Worm (Caenorhabditis elegans) whole organism, L3 larva: ENCODE results near the gene Y110A2AL.3.

ENCODE experiments used
- R02D3.7 ChIP-seq: fragments of 150-350 bp; optimal IDR thresholded peaks from 2 replicates; lab custom pipeline; 2014; ENCODE audit warnings: missing biosample characterization, missing genetic modification characterization
- ZK546.5 ChIP-seq: sonication (generic microtip); optimal IDR thresholded peaks from 2 replicates; lab custom pipeline; 2017; ENCODE audit warnings: missing biosample characterization, missing genetic modification characterization
- ama-1 ChIP-seq: fragments of 150-350 bp; optimal IDR thresholded peaks from 2 replicates; lab custom pipeline; 2018
- ceh-82 ChIP-seq: fragments of 150-350 bp; optimal IDR thresholded peaks from 2 replicates; lab custom pipeline; 2014; ENCODE audit warnings: missing biosample characterization, missing genetic modification characterization
- daf-12 ChIP-seq: fragments of 150-350 bp; optimal IDR thresholded peaks from 2 replicates; lab custom pipeline; 2014; ENCODE audit warnings: missing biosample characterization, missing genetic modification reagents, missing genetic modification characterization
- elt-2 ChIP-seq: sonication (generic microtip); optimal IDR thresholded peaks from 2 replicates; lab custom pipeline; 2016; ENCODE audit warnings: missing genetic modification reagents, mild to moderate bottlenecking, missing genetic modification characterization, missing compliant biosample characterization
- lin-15B ChIP-seq: fragments of 150-350 bp; optimal IDR thresholded peaks from 2 replicates; lab custom pipeline; 2014; ENCODE audit warnings: missing biosample characterization, missing genetic modification characterization
- nfya-1 ChIP-seq: sonication (generic microtip); optimal IDR thresholded peaks from 2 replicates; lab custom pipeline; 2017; ENCODE audit warnings: missing genetic modification characterization, mild to moderate bottlenecking, missing compliant biosample characterization, antibody characterized with exemption, moderate library complexity; ENCODE audit not compliant: insufficient read depth
- nhr-77 ChIP-seq: fragments of 150-350 bp; optimal IDR thresholded peaks from 2 replicates; lab custom pipeline; 2014; ENCODE audit warnings: missing biosample characterization, missing genetic modification characterization
- pqm-1 ChIP-seq: fragments of 150-350 bp; optimal IDR thresholded peaks from 2 replicates; lab custom pipeline; 2017; ENCODE audit warnings: missing biosample characterization, missing genetic modification characterization, inconsistent platforms
- snpc-4 ChIP-seq: fragments of 150-350 bp; optimal IDR thresholded peaks from 2 replicates; lab custom pipeline; 2014; ENCODE audit warnings: missing biosample characterization, missing genetic modification characterization
- zag-1 ChIP-seq: fragments of 150-350 bp; optimal IDR thresholded peaks from 2 replicates; lab custom pipeline; 2014; ENCODE audit warnings: missing biosample characterization, missing genetic modification characterization

DNA sequence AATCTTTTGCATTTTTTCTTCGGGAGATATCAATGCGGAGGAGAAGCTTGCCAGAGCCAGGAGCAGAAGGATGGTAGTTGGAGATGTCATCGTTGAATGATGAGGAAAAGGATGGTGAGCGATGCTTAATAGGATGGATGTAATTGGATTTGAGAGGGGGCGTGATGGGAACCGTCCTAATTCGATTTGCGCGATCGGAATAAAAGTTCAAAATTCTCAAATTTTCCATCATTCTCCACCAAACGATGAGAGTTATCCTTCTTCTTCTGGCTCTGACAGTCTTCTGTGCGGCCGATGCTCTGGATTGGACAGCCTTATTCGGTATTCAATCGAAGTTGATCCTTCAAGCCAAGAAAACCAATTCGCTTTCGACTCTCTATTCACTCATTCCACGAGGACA is 42.7 kb upstream of the Y110A2AL.3 start, which contains the start of the genes K12H6.4 and K12H6.9:
- TF ChIP-seq snpc-4 (no peak), ZK546.5 (tag; lab: Kevin White, UChicago) (no peak), lin-15B (tag; lab: Kevin White, UChicago) (no peak), daf-12 (tag; lab: Kevin White, UChicago) (no peak), nfya-1 (tag; lab: Kevin White, UChicago) (no peak), pqm-1 (no peak), ceh-82 (tag; lab: Kevin White, UChicago) (no peak), elt-2 (no peak), nhr-77 (no peak), ama-1 (lab: Kevin White, UChicago) (no peak), R02D3.7 (tag; lab: Kevin White, UChicago) (no peak), zag-1 (no peak)
